Worm (Caenorhabditis elegans) whole organism, mixed stage, embryonic: ENCODE data around the gene C49A9.1.

Source experiments
- M03D4.4 ChIP-seq: sonication (generic microtip); optimal IDR thresholded peaks from 2 replicates; lab custom pipeline; 2017; ENCODE audit warnings: mild to moderate bottlenecking, missing genetic modification characterization, missing compliant biosample characterization
- bed-3 ChIP-seq: fragments of 200-800 bp; sonication (Bioruptor generic); optimal IDR thresholded peaks from 3 replicates; lab custom pipeline; 2018; ENCODE audit warnings: mild to moderate bottlenecking, missing genetic modification characterization, moderate library complexity, missing compliant biosample characterization
- blmp-1 ChIP-seq: fragments of 150-350 bp; optimal IDR thresholded peaks from 2 replicates; lab custom pipeline; 2014; ENCODE audit warnings: missing biosample characterization, missing genetic modification characterization
- ceh-39 ChIP-seq: fragments of 150-350 bp; optimal IDR thresholded peaks from 2 replicates; lab custom pipeline; 2014; ENCODE audit warnings: missing biosample characterization, missing genetic modification characterization
- ceh-43 ChIP-seq: fragments of 200-800 bp; sonication (Bioruptor generic); optimal IDR thresholded peaks from 2 replicates; lab custom pipeline; 2018; ENCODE audit warnings: mild to moderate bottlenecking, missing genetic modification characterization, moderate library complexity, missing compliant biosample characterization
- cnd-1 ChIP-seq: fragments of 200-800 bp; sonication (Bioruptor generic); optimal IDR thresholded peaks from 2 replicates; lab custom pipeline; 2018; ENCODE audit warnings: mild to moderate bottlenecking, missing genetic modification characterization, missing compliant biosample characterization
- drap-1 ChIP-seq: fragments of 200-800 bp; sonication (Bioruptor generic); optimal IDR thresholded peaks from 3 replicates; lab custom pipeline; 2018; ENCODE audit warnings: mild to moderate bottlenecking, missing genetic modification characterization, missing compliant biosample characterization
- elt-1 ChIP-seq: sonication (generic microtip); optimal IDR thresholded peaks from 2 replicates; lab custom pipeline; 2017; ENCODE audit warnings: missing genetic modification characterization, mild to moderate bottlenecking, missing compliant biosample characterization, antibody characterized with exemption, moderate library complexity, borderline replicate concordance; ENCODE audit not compliant: insufficient read depth
- elt-3 ChIP-seq: fragments of 150-350 bp; optimal IDR thresholded peaks from 2 replicates; lab custom pipeline; 2014; ENCODE audit warnings: missing biosample characterization, missing genetic modification characterization
- ham-2 ChIP-seq: fragments of 200-800 bp; sonication (Bioruptor generic); optimal IDR thresholded peaks from 2 replicates; lab custom pipeline; 2018; ENCODE audit warnings: mild to moderate bottlenecking, missing genetic modification characterization, missing compliant biosample characterization
- lin-13 ChIP-seq: fragments of 150-350 bp; optimal IDR thresholded peaks from 2 replicates; lab custom pipeline; 2014; ENCODE audit warnings: missing biosample characterization, missing genetic modification characterization
- lin-32 ChIP-seq: fragments of 200-800 bp; sonication (Bioruptor generic); optimal IDR thresholded peaks from 2 replicates; lab custom pipeline; 2018; ENCODE audit warnings: mild to moderate bottlenecking, missing genetic modification characterization, missing compliant biosample characterization
- lsy-2 ChIP-seq: fragments of 150-350 bp; optimal IDR thresholded peaks from 2 replicates; lab custom pipeline; 2014; ENCODE audit warnings: missing biosample characterization, missing genetic modification characterization
- mep-1 ChIP-seq: fragments of 150-350 bp; optimal IDR thresholded peaks from 2 replicates; lab custom pipeline; 2017; ENCODE audit warnings: missing biosample characterization, missing genetic modification reagents, missing genetic modification characterization, inconsistent platforms
- nhr-12 ChIP-seq: fragments of 150-350 bp; optimal IDR thresholded peaks from 2 replicates; lab custom pipeline; 2014; ENCODE audit warnings: missing biosample characterization, missing genetic modification characterization
- nhr-2 ChIP-seq: fragments of 150-350 bp; optimal IDR thresholded peaks from 2 replicates; lab custom pipeline; 2014; ENCODE audit warnings: missing biosample characterization, missing genetic modification characterization
- nhr-237 ChIP-seq: fragments of 150-350 bp; optimal IDR thresholded peaks from 2 replicates; lab custom pipeline; 2014; ENCODE audit warnings: missing biosample characterization, missing genetic modification characterization
- nhr-28 ChIP-seq: fragments of 150-350 bp; optimal IDR thresholded peaks from 2 replicates; lab custom pipeline; 2014; ENCODE audit warnings: missing biosample characterization, missing genetic modification characterization
- nhr-76 ChIP-seq: sonication (generic microtip); optimal IDR thresholded peaks from 2 replicates; lab custom pipeline; 2017; ENCODE audit warnings: missing biosample characterization, missing genetic modification characterization
- pha-4 ChIP-seq: fragments of 150-350 bp; optimal IDR thresholded peaks from 2 replicates; lab custom pipeline; 2018; ENCODE audit warnings: missing biosample characterization, missing genetic modification reagents, missing genetic modification characterization
- snpc-4 ChIP-seq: fragments of 150-350 bp; optimal IDR thresholded peaks from 2 replicates; lab custom pipeline; 2014; ENCODE audit warnings: missing biosample characterization, missing genetic modification characterization
- sptf-1 ChIP-seq: sonication (generic microtip); optimal IDR thresholded peaks from 2 replicates; lab custom pipeline; 2017; ENCODE audit warnings: mild to moderate bottlenecking, missing genetic modification characterization, moderate library complexity, missing compliant biosample characterization
- unc-120 ChIP-seq: sonication (generic microtip); optimal IDR thresholded peaks from 2 replicates; lab custom pipeline; 2017; ENCODE audit warnings: missing genetic modification characterization, missing compliant biosample characterization; ENCODE audit not compliant: poor library complexity, severe bottlenecking
- unc-39 ChIP-seq: fragments of 150-350 bp; optimal IDR thresholded peaks from 2 replicates; lab custom pipeline; 2014; ENCODE audit warnings: missing biosample characterization, missing genetic modification characterization
- unc-62 ChIP-seq: fragments of 150-350 bp; optimal IDR thresholded peaks from 2 replicates; lab custom pipeline; 2014; ENCODE audit warnings: missing biosample characterization, missing genetic modification reagents, missing genetic modification characterization
- zip-8 ChIP-seq: fragments of 150-350 bp; optimal IDR thresholded peaks from 2 replicates; lab custom pipeline; 2014; ENCODE audit warnings: missing biosample characterization, missing genetic modification characterization
- ztf-11 ChIP-seq: fragments of 150-350 bp; optimal IDR thresholded peaks from 2 replicates; lab custom pipeline; 2014; ENCODE audit warnings: missing biosample characterization, missing genetic modification characterization

The C49A9.1 gene

DNA sequence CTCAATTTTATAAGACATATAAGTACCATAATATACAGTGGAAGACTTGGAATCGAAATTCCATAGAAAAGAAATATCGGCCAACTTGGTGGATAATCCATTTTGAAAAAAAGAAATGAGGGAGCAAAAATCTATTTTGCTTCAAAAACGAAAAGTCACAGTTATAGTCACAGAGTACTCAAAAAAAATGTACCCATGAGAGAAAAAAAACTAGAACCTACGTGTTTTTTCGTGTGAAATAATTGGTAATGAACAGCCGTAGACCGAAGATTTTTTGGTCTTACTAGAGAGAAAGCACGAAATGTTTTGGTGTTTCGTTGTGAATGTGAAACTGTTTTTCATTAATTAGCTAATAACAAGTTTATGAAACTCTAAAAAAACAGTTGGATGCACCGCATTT lies 41.4 kb downstream of the C49A9.1 start, which contains the start of gene srv-30:
srv-30 (minus strand) TSS at position 101 of the 400 bp plus-strand sequence.
- TF ChIP-seq ceh-43, result no peak
- TF ChIP-seq ham-2 (GFP tag; lab: Kevin White, UChicago), result no peak
- no peak for TF ChIP-seq snpc-4
- TF ChIP-seq lin-13 (tag; lab: Kevin White, UChicago), result no peak
- TF ChIP-seq elt-3 (tag; lab: Kevin White, UChicago), result no peak
- no peak for TF ChIP-seq nhr-28 (tag; lab: Kevin White, UChicago)
- TF ChIP-seq blmp-1 (tag; lab: Kevin White, UChicago), result no peak
- TF ChIP-seq unc-120, result no peak
- TF ChIP-seq nhr-76 (tag; lab: Kevin White, UChicago), result no peak
- no peak for TF ChIP-seq M03D4.4 (tag; lab: Kevin White, UChicago)
- no peak for TF ChIP-seq bed-3
- TF ChIP-seq cnd-1 (tag; lab: Kevin White, UChicago), result no peak
- no peak for TF ChIP-seq unc-62 (GFP tag; lab: Kevin White, UChicago)
- no peak for TF ChIP-seq lsy-2 (tag; lab: Kevin White, UChicago)
- TF ChIP-seq elt-1 (tag; lab: Kevin White, UChicago), result no peak
- no peak for TF ChIP-seq mep-1 (tag; lab: Kevin White, UChicago)
- no peak for TF ChIP-seq lin-32 (GFP tag; lab: Kevin White, UChicago)
- TF ChIP-seq nhr-2, result no peak
- TF ChIP-seq ceh-39 (tag; lab: Kevin White, UChicago), result no peak
- no peak for TF ChIP-seq drap-1 (GFP tag; lab: Kevin White, UChicago)
- TF ChIP-seq, all 35 proteins: peak for 0

DNA sequence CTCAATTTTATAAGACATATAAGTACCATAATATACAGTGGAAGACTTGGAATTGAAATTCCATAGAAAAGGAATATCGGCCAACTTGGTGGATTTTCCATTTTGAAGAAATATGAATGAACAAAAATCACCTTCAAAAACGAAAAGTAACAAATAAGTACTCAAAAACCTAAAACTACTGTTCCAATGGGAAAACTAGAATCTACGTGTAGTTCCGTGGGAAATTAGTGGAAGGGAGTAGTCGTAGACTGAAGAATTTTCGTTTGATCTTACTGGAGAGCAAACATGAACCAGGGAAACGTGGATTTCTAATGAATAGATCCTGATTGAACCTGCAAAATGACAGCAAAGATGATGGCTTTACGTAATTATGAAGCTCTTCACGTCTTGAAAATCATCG lies 43.9 kb downstream of the C49A9.1 start, which contains the start of gene srv-31:
srv-31 (minus strand) TSS at position 101 of the 400 bp plus-strand sequence.
- no peak for TF ChIP-seq nhr-237
- TF ChIP-seq sptf-1 (tag; lab: Kevin White, UChicago), result no peak
- no peak for TF ChIP-seq pha-4 (tag; lab: Kevin White, UChicago)
- no peak for TF ChIP-seq elt-1 (tag; lab: Kevin White, UChicago)
- no peak for TF ChIP-seq ceh-39 (tag; lab: Kevin White, UChicago)
- no peak for TF ChIP-seq unc-120
- no peak for TF ChIP-seq drap-1 (GFP tag; lab: Kevin White, UChicago)

DNA sequence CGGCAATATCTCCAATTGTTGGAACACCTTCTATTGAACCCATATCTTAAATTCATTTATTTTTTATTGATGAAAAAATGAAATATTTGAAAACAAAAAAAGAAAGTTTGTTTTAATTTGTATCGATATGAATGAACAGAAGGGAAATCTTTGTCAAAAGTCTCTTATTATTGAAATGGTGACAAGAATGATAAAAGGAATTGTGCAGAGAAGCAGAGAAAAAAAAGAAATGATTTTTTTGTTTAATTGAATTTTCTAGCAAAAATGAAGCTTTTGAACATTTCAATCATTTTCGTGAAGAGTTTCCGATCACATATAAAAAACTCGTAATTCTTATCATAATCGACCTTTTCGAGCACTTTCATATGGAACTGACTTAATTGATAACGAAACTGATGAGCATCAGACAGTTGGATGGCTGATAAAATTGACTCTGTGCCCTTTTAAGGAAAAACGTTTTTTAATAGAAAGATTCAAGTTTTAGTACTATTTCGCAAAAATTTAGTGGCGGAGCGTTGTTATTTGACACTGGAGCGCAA lies 47.8 kb downstream of the C49A9.1 start, which contains the start of the genes aat-4 and T13A10.1:
aat-4 (minus strand) TSS at position 51 of the 539 bp plus-strand sequence.
T13A10.1 (plus strand) TSS at position 411 of the 539 bp plus-strand sequence.
- TF ChIP-seq nhr-76 (tag; lab: Kevin White, UChicago), result no peak
- no peak for TF ChIP-seq unc-39 (tag; lab: Kevin White, UChicago)
- TF ChIP-seq elt-1 (tag; lab: Kevin White, UChicago), result no peak
- no peak for TF ChIP-seq zip-8 (tag; lab: Kevin White, UChicago)
- no peak for TF ChIP-seq sptf-1 (tag; lab: Kevin White, UChicago)
- TF ChIP-seq ztf-11 (tag; lab: Kevin White, UChicago), result no peak
- no peak for TF ChIP-seq ceh-39 (tag; lab: Kevin White, UChicago)
- TF ChIP-seq, all 35 proteins: peak for 0

DNA sequence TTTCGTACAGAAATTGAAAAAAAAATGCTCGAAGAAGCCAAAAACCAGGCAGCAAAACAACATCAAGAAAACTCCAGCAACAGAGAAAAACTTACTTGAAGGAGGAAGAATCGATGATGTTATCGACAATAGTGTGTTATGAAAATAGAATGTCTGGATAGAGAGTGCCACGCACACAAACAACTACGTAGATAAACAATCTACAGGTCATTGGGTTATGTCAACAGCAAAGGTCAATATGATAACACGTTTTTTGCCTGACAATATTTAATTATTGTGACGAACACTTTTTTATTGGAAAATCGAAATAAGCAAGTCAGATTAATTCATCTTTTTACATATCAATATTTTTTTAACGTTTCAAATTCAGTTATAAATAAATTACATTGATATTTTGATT lies 51.4 kb downstream of the C49A9.1 start, which contains the start of gene sams-5:
sams-5 (minus strand) TSS at position 131 of the 400 bp plus-strand sequence.
- no peak for TF ChIP-seq unc-39 (tag; lab: Kevin White, UChicago)
- no peak for TF ChIP-seq zip-8 (tag; lab: Kevin White, UChicago)
- no peak for TF ChIP-seq nhr-12 (tag; lab: Kevin White, UChicago)
- no peak for TF ChIP-seq M03D4.4 (tag; lab: Kevin White, UChicago)
- no peak for TF ChIP-seq ham-2 (GFP tag; lab: Kevin White, UChicago)
- TF ChIP-seq elt-1 (tag; lab: Kevin White, UChicago), result no peak
- TF ChIP-seq snpc-4, result no peak
- no peak for TF ChIP-seq unc-62 (GFP tag; lab: Kevin White, UChicago)
- TF ChIP-seq bed-3, result no peak
